Fruit fly (Drosophila melanogaster): Measurements from ENCODE around the gene capt.

dm6 chr2L:1144371-1145360, 13.4 kb downstream of the capt start:
- TF ChIP-seq CG11398 (GFP tag; optimal IDR thresholded peaks at IDR 0.05) (no peak), Bgb (GFP tag; IDR thresholded peaks at IDR 0.05; ENCODE audit: partially characterized antibody) (no peak), Chrac-16 (GFP tag; optimal IDR thresholded peaks at IDR 0.05) (peak; percentile 39), Elba2 (GFP tag; optimal IDR thresholded peaks at IDR 0.05) (no peak), Xbp1 (GFP tag; optimal IDR thresholded peaks at IDR 0.05) (peak; percentile 56), ttk (GFP tag; IDR thresholded peaks at IDR 0.05) (no peak)
